1 fruit fly cellular context compared by ENCODE assay signal in the genomic region with DNA sequence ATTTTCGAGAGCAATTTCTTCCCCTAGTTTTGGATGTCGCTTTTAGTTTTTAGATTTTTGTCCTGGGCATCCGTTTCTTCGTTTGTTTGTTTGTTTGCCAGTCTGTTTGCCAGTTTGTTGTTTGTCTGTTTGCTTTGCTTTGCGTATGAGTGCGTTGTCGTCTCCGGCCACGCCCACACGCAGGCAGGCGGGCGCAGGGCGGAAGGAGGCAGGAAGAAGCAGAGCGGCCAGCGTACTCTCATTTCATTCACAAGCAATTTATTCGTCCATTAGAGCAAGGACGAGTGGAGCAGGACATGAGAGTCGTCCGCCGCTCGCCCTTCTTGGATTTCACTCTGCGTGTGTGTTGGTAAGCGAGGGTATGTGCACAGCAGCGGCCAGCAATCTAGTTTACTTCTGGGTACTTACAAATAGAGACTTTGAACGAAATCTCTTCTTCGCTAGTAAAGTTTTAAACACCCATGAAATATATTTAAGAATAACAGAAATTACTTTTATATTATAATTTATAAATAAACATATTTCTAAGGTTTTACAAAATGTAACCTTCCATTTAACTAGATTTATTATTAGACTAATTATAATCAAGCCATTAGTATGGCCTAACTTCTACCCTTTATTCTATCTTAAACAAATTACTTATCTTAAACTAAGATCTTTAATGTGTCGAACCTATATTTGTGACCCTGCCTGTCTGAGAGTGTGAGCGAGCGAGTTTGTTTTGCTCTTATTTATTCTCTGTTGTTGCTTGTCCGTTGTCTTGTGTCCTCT.
TF ChIP-seq lines count a peak whose summit lies in the region.

No protein-coding gene starts in this region.

TF ChIP-seq in whole organism, embryonic, 481 proteins besides CTCF, POLR2A, EP300 and RAD21 (continued from another document and continues in another):
- TF ChIP-seq Nf-YB (GFP tag; optimal IDR thresholded peaks at IDR 0.05; lab: Kevin White, UChicago) (peak; percentile 71), CHES-1-like (GFP tag; optimal IDR thresholded peaks at IDR 0.05; lab: Kevin White, UChicago) (no peak), Jarid2 (GFP tag; optimal IDR thresholded peaks at IDR 0.05; lab: Kevin White, UChicago) (peak; percentile 3), CG18764 (GFP tag; optimal IDR thresholded peaks at IDR 0.05; lab: Kevin White, UChicago) (no peak), slou (GFP tag; optimal IDR thresholded peaks at IDR 0.05; lab: Kevin White, UChicago) (no peak), stc (GFP tag; IDR thresholded peaks at IDR 0.05; lab: Robert Waterston, UW) (no peak), ash1 (GFP tag; optimal IDR thresholded peaks at IDR 0.05; lab: Kevin White, UChicago) (no peak), CG15269 (tag; optimal IDR thresholded peaks at IDR 0.05; lab: Kevin White, UChicago) (peak; percentile 63), CkIIα-i1 (GFP tag; IDR thresholded peaks at IDR 0.05; lab: Robert Waterston, UW) (no peak), gt (GFP tag; IDR thresholded peaks at IDR 0.05; lab: Robert Waterston, UW) (no peak), CG10274 (GFP tag; optimal IDR thresholded peaks at IDR 0.05; lab: Kevin White, UChicago) (no peak), lilli (GFP tag; optimal IDR thresholded peaks at IDR 0.05; lab: Kevin White, UChicago) (peak; percentile 6), pan (optimal IDR thresholded peaks at IDR 0.05; lab: Kevin White, UChicago) (no peak), pan (GFP tag; optimal IDR thresholded peaks at IDR 0.05 in 1 of 2, IDR thresholded peaks at IDR 0.05 in 1 of 2) (peak in 1 of 2 experiments; percentile 13), CG30020 (tag; optimal IDR thresholded peaks at IDR 0.05; lab: Kevin White, UChicago) (peak; percentile 46), maf-S (GFP tag; optimal IDR thresholded peaks at IDR 0.05; lab: Kevin White, UChicago) (no peak), D19A (tag; optimal IDR thresholded peaks at IDR 0.05; lab: Kevin White, UChicago) (peak; percentile 83), ap (GFP tag; IDR thresholded peaks at IDR 0.05; lab: Robert Waterston, UW) (no peak), wek (GFP tag; optimal IDR thresholded peaks at IDR 0.05; lab: Kevin White, UChicago) (no peak), CG13424 (tag; optimal IDR thresholded peaks at IDR 0.05; lab: Kevin White, UChicago) (peak; percentile 76), CG1792 (GFP tag; optimal IDR thresholded peaks at IDR 0.05; lab: Kevin White, UChicago) (no peak), sob (GFP tag; IDR thresholded peaks at IDR 0.05; lab: Robert Waterston, UW) (no peak), exex (tag; optimal IDR thresholded peaks at IDR 0.05; lab: Kevin White, UChicago) (no peak), CG14050 (GFP tag; IDR thresholded peaks at IDR 0.05; lab: Robert Waterston, UW) (no peak), Ravus (GFP tag; IDR thresholded peaks at IDR 0.05; lab: Robert Waterston, UW) (no peak), fu2 (GFP tag; optimal IDR thresholded peaks at IDR 0.05; lab: Kevin White, UChicago) (no peak), pb (GFP tag; optimal IDR thresholded peaks at IDR 0.05; lab: Kevin White, UChicago) (no peak), repo (GFP tag; optimal IDR thresholded peaks at IDR 0.05; lab: Kevin White, UChicago) (no peak), CG2116 (GFP tag; optimal IDR thresholded peaks at IDR 0.05; lab: Kevin White, UChicago) (peak; percentile 43), CG6254 (GFP tag; optimal IDR thresholded peaks at IDR 0.05; lab: Kevin White, UChicago) (peak; percentile 76), Myb (GFP tag; optimal IDR thresholded peaks at IDR 0.05; lab: Kevin White, UChicago) (no peak), Hmr (GFP tag; optimal IDR thresholded peaks at IDR 0.05; lab: Kevin White, UChicago) (peak; percentile 71), CG42726 (GFP tag; IDR thresholded peaks at IDR 0.05; lab: Robert Waterston, UW; ENCODE audit: partially characterized antibody) (no peak), Six4 (GFP tag; optimal IDR thresholded peaks at IDR 0.05; lab: Kevin White, UChicago) (peak; percentile 14), Mrtf (GFP tag; IDR thresholded peaks at IDR 0.05; lab: Robert Waterston, UW) (no peak), Trl (optimal IDR thresholded peaks at IDR 0.05; lab: Kevin White, UChicago) (peak in 1 of 2 experiments; percentile 26), Trl (GFP tag; optimal IDR thresholded peaks at IDR 0.05; lab: Kevin White, UChicago) (no peak), jigr1 (GFP tag; IDR thresholded peaks at IDR 0.05; lab: Robert Waterston, UW) (no peak), dysf (GFP tag; IDR thresholded peaks at IDR 0.05; lab: Robert Waterston, UW) (peak; percentile 37; the same call in 1 of the 3 replicates), Xrp1 (GFP tag; IDR thresholded peaks at IDR 0.05; lab: Robert Waterston, UW) (peak; percentile 76), Dref (GFP tag; IDR thresholded peaks at IDR 0.05; lab: Robert Waterston, UW) (no peak), CG10565 (GFP tag; optimal IDR thresholded peaks at IDR 0.05; lab: Kevin White, UChicago) (no peak), Doc2 (GFP tag; IDR thresholded peaks at IDR 0.05; lab: Robert Waterston, UW) (no peak), CG30431 (GFP tag; optimal IDR thresholded peaks at IDR 0.05; lab: Kevin White, UChicago) (peak; percentile 50), CG15011 (GFP tag; optimal IDR thresholded peaks at IDR 0.05; lab: Kevin White, UChicago) (peak; percentile 51), BEAF-32 (GFP tag; optimal IDR thresholded peaks at IDR 0.05; lab: Kevin White, UChicago) (no peak), CG4328 (GFP tag; optimal IDR thresholded peaks at IDR 0.05; lab: Kevin White, UChicago) (peak; percentile 49), al (GFP tag; IDR thresholded peaks at IDR 0.05; lab: Robert Waterston, UW) (no peak), Aef1 (GFP tag; IDR thresholded peaks at IDR 0.05; lab: Robert Waterston, UW) (no peak), B-H1 (GFP tag; IDR thresholded peaks at IDR 0.05; lab: Robert Waterston, UW) (no peak), Pdp1 (GFP tag; optimal IDR thresholded peaks at IDR 0.05; lab: Kevin White, UChicago) (peak in 1 of 2 experiments; percentile 26), Dek (tag; optimal IDR thresholded peaks at IDR 0.05; lab: Kevin White, UChicago) (peak; percentile 18), CG1603 (tag; optimal IDR thresholded peaks at IDR 0.05; lab: Kevin White, UChicago) (peak; percentile 23), CG4854 (GFP tag; optimal IDR thresholded peaks at IDR 0.05; lab: Kevin White, UChicago) (no peak), her (GFP tag; optimal IDR thresholded peaks at IDR 0.05; lab: Kevin White, UChicago) (no peak), Nf-YA (GFP tag; IDR thresholded peaks at IDR 0.05; lab: Robert Waterston, UW) (no peak), ham (GFP tag; IDR thresholded peaks at IDR 0.05; lab: Robert Waterston, UW) (no peak), ase (GFP tag; IDR thresholded peaks at IDR 0.05; lab: Robert Waterston, UW) (no peak), D19B (GFP tag; optimal IDR thresholded peaks at IDR 0.05; lab: Kevin White, UChicago) (peak; percentile 2), CG43689 (GFP tag; IDR thresholded peaks at IDR 0.05; lab: Robert Waterston, UW) (no peak), NC2β (GFP tag; optimal IDR thresholded peaks at IDR 0.05; lab: Kevin White, UChicago) (no peak), CG12071 (GFP tag; optimal IDR thresholded peaks at IDR 0.05; lab: Kevin White, UChicago) (no peak), CG2712 (tag; optimal IDR thresholded peaks at IDR 0.05; lab: Kevin White, UChicago) (peak; percentile 92), p53 (GFP tag; optimal IDR thresholded peaks at IDR 0.05; lab: Kevin White, UChicago) (no peak), CG31224 (GFP tag; IDR thresholded peaks at IDR 0.05; lab: Robert Waterston, UW) (no peak), Poxn (GFP tag; IDR thresholded peaks at IDR 0.05; lab: Robert Waterston, UW) (no peak), Scr (GFP tag; IDR thresholded peaks at IDR 0.05; lab: Robert Waterston, UW; ENCODE audit: partially characterized antibody) (no peak), MBD-R2 (GFP tag; IDR thresholded peaks at IDR 0.05; lab: Robert Waterston, UW) (no peak), CG12769 (tag; optimal IDR thresholded peaks at IDR 0.05; lab: Kevin White, UChicago) (no peak), ind (GFP tag; optimal IDR thresholded peaks at IDR 0.05; lab: Kevin White, UChicago) (peak; percentile 50), sqz (GFP tag; optimal IDR thresholded peaks at IDR 0.05; lab: Kevin White, UChicago) (peak; percentile 72), pita (GFP tag; optimal IDR thresholded peaks at IDR 0.05; lab: Kevin White, UChicago) (no peak), ssp (GFP tag; IDR thresholded peaks at IDR 0.05; lab: Robert Waterston, UW) (0 out of 2 replicates have a peak, but pooled peaks have one; percentile 23), Sox100B (GFP tag; optimal IDR thresholded peaks at IDR 0.05; lab: Kevin White, UChicago) (peak; percentile 81), Dbx (GFP tag; IDR thresholded peaks at IDR 0.05; lab: Robert Waterston, UW) (no peak), CG8281 (tag; optimal IDR thresholded peaks at IDR 0.05; lab: Kevin White, UChicago) (peak; percentile 16), dati (GFP tag; IDR thresholded peaks at IDR 0.05; lab: Robert Waterston, UW) (no peak), Gsc (GFP tag; IDR thresholded peaks at IDR 0.05; lab: Robert Waterston, UW) (no peak), jumu (GFP tag; optimal IDR thresholded peaks at IDR 0.05; lab: Kevin White, UChicago) (no peak), CG10959 (GFP tag; IDR thresholded peaks at IDR 0.05; lab: Robert Waterston, UW) (peak; percentile 43; the same call in 1 of the 2 replicates), CG10147 (GFP tag; optimal IDR thresholded peaks at IDR 0.05; lab: Kevin White, UChicago) (peak; percentile 62), CG7745 (tag; optimal IDR thresholded peaks at IDR 0.05; lab: Kevin White, UChicago) (no peak), sim (GFP tag; IDR thresholded peaks at IDR 0.05; lab: Robert Waterston, UW) (0 out of 2 replicates have a peak, but pooled peaks have one; percentile 11), Elba2 (GFP tag; optimal IDR thresholded peaks at IDR 0.05; lab: Kevin White, UChicago) (no peak), Gug (GFP tag; IDR thresholded peaks at IDR 0.05; lab: Robert Waterston, UW) (no peak), CG8478 (optimal IDR thresholded peaks at IDR 0.05; lab: Kevin White, UChicago) (no peak), gce (GFP tag; IDR thresholded peaks at IDR 0.05; lab: Robert Waterston, UW) (no peak), slbo (GFP tag; IDR thresholded peaks at IDR 0.05; lab: Robert Waterston, UW) (peak; percentile 18; the same call in 1 of the 2 replicates), CG7786 (GFP tag; optimal IDR thresholded peaks at IDR 0.05; lab: Kevin White, UChicago) (no peak), CG3281 (GFP tag; optimal IDR thresholded peaks at IDR 0.05; lab: Kevin White, UChicago) (peak; percentile 67), Ptx1 (GFP tag; IDR thresholded peaks at IDR 0.05; lab: Robert Waterston, UW) (peak; percentile 52), H2.0 (GFP tag; IDR thresholded peaks at IDR 0.05; lab: Robert Waterston, UW) (no peak), CG9797 (GFP tag; optimal IDR thresholded peaks at IDR 0.05; lab: Kevin White, UChicago) (no peak), Hand (GFP tag; optimal IDR thresholded peaks at IDR 0.05; lab: Kevin White, UChicago) (peak; percentile 62), CG2199 (GFP tag; IDR thresholded peaks at IDR 0.05; lab: Robert Waterston, UW) (no peak), Fer3 (tag; optimal IDR thresholded peaks at IDR 0.05; lab: Kevin White, UChicago) (peak; percentile 47), CG2678 (tag; optimal IDR thresholded peaks at IDR 0.05; lab: Kevin White, UChicago) (peak; percentile 83), Spps (tag; optimal IDR thresholded peaks at IDR 0.05; lab: Kevin White, UChicago) (peak; percentile 66), NK7.1 (GFP tag; optimal IDR thresholded peaks at IDR 0.05; lab: Kevin White, UChicago) (no peak), tup (GFP tag; optimal IDR thresholded peaks at IDR 0.05; lab: Kevin White, UChicago) (peak; percentile 2), Eip74EF (GFP tag; optimal IDR thresholded peaks at IDR 0.05; lab: Kevin White, UChicago) (peak in 1 of 2 experiments; percentile 73), CG10209 (GFP tag; optimal IDR thresholded peaks at IDR 0.05; lab: Kevin White, UChicago) (peak; percentile 76), kni (GFP tag; optimal IDR thresholded peaks at IDR 0.05; lab: Kevin White, UChicago) (no peak), bsh (GFP tag; optimal IDR thresholded peaks at IDR 0.05; lab: Kevin White, UChicago) (peak in 1 of 2 experiments; percentile 67), cwo (GFP tag; optimal IDR thresholded peaks at IDR 0.05; lab: Kevin White, UChicago) (peak; percentile 56), CG9876 (GFP tag; optimal IDR thresholded peaks at IDR 0.05; lab: Kevin White, UChicago) (no peak), CG12391 (tag; optimal IDR thresholded peaks at IDR 0.05; lab: Kevin White, UChicago) (peak; percentile 86), shn (GFP tag; optimal IDR thresholded peaks at IDR 0.05; lab: Kevin White, UChicago) (no peak), slp2 (GFP tag; optimal IDR thresholded peaks at IDR 0.05; lab: Kevin White, UChicago) (no peak), Oli (tag; optimal IDR thresholded peaks at IDR 0.05; lab: Kevin White, UChicago) (peak; percentile 71), aop (GFP tag; IDR thresholded peaks at IDR 0.05; lab: Robert Waterston, UW) (no peak), CG33557 (GFP tag; optimal IDR thresholded peaks at IDR 0.05; lab: Kevin White, UChicago) (peak; percentile 88), Hr51 (GFP tag; optimal IDR thresholded peaks at IDR 0.05; lab: Kevin White, UChicago) (peak; percentile 22 to 69), ATbp (GFP tag; optimal IDR thresholded peaks at IDR 0.05; lab: Kevin White, UChicago) (peak; percentile 41), CG12219 (GFP tag; optimal IDR thresholded peaks at IDR 0.05; lab: Kevin White, UChicago) (peak; percentile 17), bab2 (GFP tag; optimal IDR thresholded peaks at IDR 0.05; lab: Kevin White, UChicago) (no peak), CG15479 (GFP tag; optimal IDR thresholded peaks at IDR 0.05; lab: Kevin White, UChicago) (no peak), Bdp1 (GFP tag; optimal IDR thresholded peaks at IDR 0.05; lab: Kevin White, UChicago) (no peak), CG10979 (tag; optimal IDR thresholded peaks at IDR 0.05; lab: Kevin White, UChicago) (peak; percentile 88), CG32532 (GFP tag; IDR thresholded peaks at IDR 0.05; lab: Robert Waterston, UW) (no peak), wor (GFP tag; IDR thresholded peaks at IDR 0.05; lab: Robert Waterston, UW) (0 out of 2 replicates have a peak, but pooled peaks have one; percentile 19), psq (GFP tag; optimal IDR thresholded peaks at IDR 0.05; lab: Kevin White, UChicago) (no peak), da (GFP tag; optimal IDR thresholded peaks at IDR 0.05; lab: Kevin White, UChicago) (no peak), pros (GFP tag; optimal IDR thresholded peaks at IDR 0.05; lab: Kevin White, UChicago) (no peak), CG6689 (GFP tag; IDR thresholded peaks at IDR 0.05; lab: Robert Waterston, UW) (peak; percentile 68), so (GFP tag; IDR thresholded peaks at IDR 0.05; lab: Robert Waterston, UW) (no peak), CG10431 (GFP tag; optimal IDR thresholded peaks at IDR 0.05; lab: Kevin White, UChicago) (peak; percentile 40)
